Fruit fly (Drosophila melanogaster): Measurements from ENCODE around the gene Cht5.

DNA sequence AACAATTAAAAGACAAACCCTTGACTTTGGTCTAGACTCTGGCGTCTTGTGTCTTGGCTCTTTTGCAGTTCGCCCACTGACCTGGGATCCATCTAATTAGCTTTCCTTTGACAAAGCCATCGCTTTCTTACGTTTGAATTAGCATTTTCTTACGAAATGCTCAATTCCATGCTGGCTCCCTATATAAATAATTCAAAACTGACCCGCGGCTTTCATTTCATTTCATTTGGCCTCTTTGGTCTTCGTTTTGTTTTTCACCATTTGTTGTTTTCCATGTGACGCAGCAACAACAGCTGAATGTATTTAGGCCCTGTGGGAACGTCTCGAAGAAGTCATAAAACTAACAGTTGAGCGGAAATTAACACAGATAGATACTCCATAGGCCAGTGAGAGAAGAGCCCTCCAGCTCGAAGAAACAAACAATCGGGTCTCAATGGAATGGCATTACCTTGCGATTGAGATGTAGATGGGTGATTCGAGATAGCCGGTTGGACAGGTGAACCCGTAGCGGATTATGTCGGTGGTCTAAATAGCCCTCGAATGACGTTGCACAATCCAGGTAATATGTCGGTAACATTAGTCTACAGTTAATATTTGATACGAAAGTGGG lies 43.2 kb upstream of the Cht5 start:
- TF ChIP-seq bab1 (GFP tag; optimal IDR thresholded peaks at IDR 0.05) (no peak), tj (GFP tag; optimal IDR thresholded peaks at IDR 0.05) (no peak)
